Fruit fly (Drosophila melanogaster) whole organism, embryonic: ENCODE data around the gene Slip1.

Experiments
- Bgb ChIP-seq: fragments of 200-800 bp; sonication (Bioruptor generic); IDR thresholded peaks from 2 replicates; pipeline ENCODE4 v1.3.6; 2022; ENCODE audit warnings: missing biosample characterization, missing genetic modification characterization; ENCODE audit not compliant: partially characterized antibody
- CG10431 ChIP-seq: fragments of 200-800 bp; sonication (Bioruptor generic); optimal IDR thresholded peaks from 3 replicates; lab custom pipeline; 2018; ENCODE audit warnings: missing biosample characterization, mild to moderate bottlenecking, missing genetic modification characterization
- CG12155 ChIP-seq: fragments of 200-800 bp; sonication (Bioruptor generic); optimal IDR thresholded peaks from 3 replicates; lab custom pipeline; 2016; ENCODE audit warnings: missing biosample characterization, missing genetic modification characterization
- CG12299 ChIP-seq: fragments of 200-800 bp; sonication (Bioruptor generic); optimal IDR thresholded peaks from 2 replicates; lab custom pipeline; 2018; ENCODE audit warnings: missing biosample characterization, mild to moderate bottlenecking, missing genetic modification characterization
- CG1233 ChIP-seq: fragments of 200-800 bp; sonication (Bioruptor generic); optimal IDR thresholded peaks from 4 replicates; lab custom pipeline; 2018; ENCODE audit warnings: missing biosample characterization, mild to moderate bottlenecking, missing genetic modification characterization
- CG15073 ChIP-seq: fragments of 200-800 bp; sonication (Bioruptor generic); optimal IDR thresholded peaks from 2 replicates; lab custom pipeline; 2016; ENCODE audit warnings: missing biosample characterization, missing genetic modification characterization
- CG15269 ChIP-seq: fragments of 200-800 bp; sonication (Bioruptor generic); optimal IDR thresholded peaks from 2 replicates; lab custom pipeline; 2018; ENCODE audit warnings: missing biosample characterization, mild to moderate bottlenecking, missing genetic modification characterization, moderate library complexity
- CG16813 ChIP-seq: fragments of 200-800 bp; sonication (Bioruptor generic); IDR thresholded peaks from 3 replicates; pipeline ENCODE4 v1.3.6; 2022; ENCODE audit warnings: missing biosample characterization, missing genetic modification characterization; ENCODE audit not compliant: partially characterized antibody
- CG18764 ChIP-seq: fragments of 200-800 bp; sonication (Bioruptor generic); optimal IDR thresholded peaks from 3 replicates; lab custom pipeline; 2016; ENCODE audit warnings: missing biosample characterization, missing genetic modification characterization
- CG3065 ChIP-seq: fragments of 200-800 bp; sonication (Bioruptor generic); optimal IDR thresholded peaks from 2 replicates; lab custom pipeline; 2016; ENCODE audit warnings: missing biosample characterization, missing genetic modification characterization
- CG34376 ChIP-seq: fragments of 200-800 bp; sonication (Bioruptor generic); optimal IDR thresholded peaks from 2 replicates; lab custom pipeline; 2018; ENCODE audit warnings: missing biosample characterization, mild to moderate bottlenecking, missing genetic modification characterization
- CG4854 ChIP-seq: fragments of 200-800 bp; sonication (Bioruptor generic); optimal IDR thresholded peaks from 2 replicates; lab custom pipeline; 2016; ENCODE audit warnings: missing biosample characterization, missing genetic modification characterization, inconsistent platforms
- CG5953 ChIP-seq: fragments of 200-800 bp; sonication (Bioruptor generic); IDR thresholded peaks from 2 replicates; pipeline ENCODE4 v1.3.6; 2022; ENCODE audit warnings: missing biosample characterization, missing genetic modification characterization
- CG6654 ChIP-seq: fragments of 200-800 bp; sonication (Bioruptor generic); optimal IDR thresholded peaks from 2 replicates; lab custom pipeline; 2017; ENCODE audit warnings: missing biosample characterization, mild to moderate bottlenecking, missing genetic modification characterization
- CG8359 ChIP-seq: fragments of 200-800 bp; sonication (Bioruptor generic); optimal IDR thresholded peaks from 2 replicates; lab custom pipeline; 2017; ENCODE audit warnings: missing biosample characterization, mild to moderate bottlenecking, missing genetic modification characterization, borderline replicate concordance
- CG9932 ChIP-seq: fragments of 200-800 bp; sonication (Bioruptor generic); IDR thresholded peaks from 2 replicates; pipeline ENCODE4 v1.3.6; 2022; ENCODE audit warnings: missing biosample characterization, missing genetic modification characterization
- CTCF ChIP-seq: fragments of 200-800 bp; sonication (Bioruptor generic); optimal IDR thresholded peaks from 2 replicates; lab custom pipeline; 2017; ENCODE audit warnings: missing biosample characterization, mild to moderate bottlenecking, missing genetic modification characterization, moderate library complexity
- D ChIP-seq, 2 experiments: fragments of 200-800 bp in 1 of 2; fragments of >200 bp in 1 of 2; sonication (Bioruptor generic) in 1 of 2; optimal IDR thresholded peaks; 2 replicates in 1 of 2; 3 replicates in 1 of 2; lab custom pipeline; 2017; ENCODE audit warnings: mild to moderate bottlenecking in 1 of 2, missing biosample characterization in 1 of 2, missing genetic modification characterization in 1 of 2, missing genetic modification reagents in 1 of 2
- Dll ChIP-seq: fragments of 200-800 bp; sonication (Bioruptor generic); IDR thresholded peaks from 4 replicates; pipeline ENCODE4 v1.3.6; 2022; ENCODE audit warnings: missing biosample characterization, missing genetic modification characterization; ENCODE audit not compliant: partially characterized antibody
- Dref ChIP-seq: fragments of 200-800 bp; sonication (Bioruptor generic); IDR thresholded peaks from 2 replicates; pipeline ENCODE4 v1.3.6; 2022; ENCODE audit warnings: missing biosample characterization, missing genetic modification characterization
- GATAe ChIP-seq: fragments of 200-800 bp; sonication (Bioruptor generic); conservative IDR thresholded peaks from 2 replicates; pipeline ENCODE4 v1.3.6; 2022; ENCODE audit warnings: missing biosample characterization, missing genetic modification characterization
- HLH54F ChIP-seq: fragments of 200-800 bp; sonication (Bioruptor generic); optimal IDR thresholded peaks from 3 replicates; lab custom pipeline; 2016; ENCODE audit warnings: missing biosample characterization, missing genetic modification characterization
- Hand ChIP-seq: fragments of 200-800 bp; sonication (Bioruptor generic); optimal IDR thresholded peaks from 2 replicates; lab custom pipeline; 2017; ENCODE audit warnings: mild to moderate bottlenecking, missing biosample characterization, missing genetic modification reagents, missing genetic modification characterization
- HmgZ ChIP-seq: fragments of 200-800 bp; sonication (Bioruptor generic); optimal IDR thresholded peaks from 2 replicates; lab custom pipeline; 2018; ENCODE audit warnings: missing biosample characterization, mild to moderate bottlenecking, missing genetic modification characterization
- Hr51 ChIP-seq, 2 experiments: fragments of 200-800 bp; sonication (Bioruptor generic); optimal IDR thresholded peaks; 2 replicates in 1 of 2; 3 replicates in 1 of 2; lab custom pipeline; 2016 to 2018; ENCODE audit warnings: missing biosample characterization in 2 of 2, missing genetic modification characterization in 2 of 2, mild to moderate bottlenecking in 1 of 2, moderate library complexity in 1 of 2
- Lpt ChIP-seq: fragments of >200 bp; optimal IDR thresholded peaks from 2 replicates; lab custom pipeline; 2018; ENCODE audit warnings: missing biosample characterization, missing genetic modification characterization
- NK7.1 ChIP-seq: fragments of 200-800 bp; sonication (Bioruptor generic); optimal IDR thresholded peaks from 3 replicates; lab custom pipeline; 2016; ENCODE audit warnings: missing biosample characterization, missing genetic modification characterization
- Spps ChIP-seq: fragments of 200-800 bp; sonication (Bioruptor generic); optimal IDR thresholded peaks from 2 replicates; lab custom pipeline; 2018; ENCODE audit warnings: missing biosample characterization, mild to moderate bottlenecking, missing genetic modification characterization
- Taf1 ChIP-seq: fragments of 200-800 bp; sonication (Bioruptor generic); IDR thresholded peaks from 2 replicates; pipeline ENCODE4 v1.3.6; 2022; ENCODE audit warnings: missing biosample characterization, missing genetic modification characterization
- Vsx1 ChIP-seq: fragments of 200-800 bp; sonication (Bioruptor generic); optimal IDR thresholded peaks from 2 replicates; lab custom pipeline; 2017; ENCODE audit warnings: missing biosample characterization, mild to moderate bottlenecking, missing genetic modification characterization, missing genetic modification reagents
- bab2 ChIP-seq: fragments of 200-800 bp; sonication (Bioruptor generic); optimal IDR thresholded peaks from 2 replicates; lab custom pipeline; 2016; ENCODE audit warnings: missing biosample characterization, missing genetic modification characterization
- bbx ChIP-seq: fragments of 200-800 bp; sonication (Bioruptor generic); IDR thresholded peaks from 2 replicates; pipeline ENCODE4 v1.3.6; 2022; ENCODE audit warnings: missing biosample characterization, missing genetic modification characterization; ENCODE audit not compliant: partially characterized antibody
- bowl ChIP-seq: fragments of 200-800 bp; sonication (Bioruptor generic); IDR thresholded peaks from 2 replicates; pipeline ENCODE4 v1.3.6; 2022; ENCODE audit warnings: missing biosample characterization, missing genetic modification characterization
- btn ChIP-seq: fragments of 200-800 bp; sonication (Bioruptor generic); optimal IDR thresholded peaks from 2 replicates; lab custom pipeline; 2016; ENCODE audit warnings: missing biosample characterization, missing genetic modification characterization
- chn ChIP-seq: fragments of 200-800 bp; sonication (Bioruptor generic); optimal IDR thresholded peaks from 2 replicates; lab custom pipeline; 2016; ENCODE audit warnings: missing biosample characterization, missing genetic modification characterization
- exex ChIP-seq: fragments of 200-800 bp; sonication (Bioruptor generic); optimal IDR thresholded peaks from 4 replicates; lab custom pipeline; 2018; ENCODE audit warnings: missing biosample characterization, mild to moderate bottlenecking, missing genetic modification characterization, moderate library complexity
- fd3F ChIP-seq: fragments of 200-800 bp; sonication (Bioruptor generic); optimal IDR thresholded peaks from 2 replicates; lab custom pipeline; 2018; ENCODE audit warnings: missing biosample characterization, mild to moderate bottlenecking, missing genetic modification characterization, moderate library complexity
- insv ChIP-seq, 2 experiments: fragments of 200-800 bp; sonication (Bioruptor generic); optimal IDR thresholded peaks; 3 replicates each; lab custom pipeline; 2016 to 2018; ENCODE audit warnings: missing biosample characterization in 2 of 2, missing genetic modification characterization in 2 of 2
- jing ChIP-seq: fragments of 200-800 bp; sonication (Bioruptor generic); optimal IDR thresholded peaks from 2 replicates; lab custom pipeline; 2018; ENCODE audit warnings: missing biosample characterization, mild to moderate bottlenecking, missing genetic modification characterization
- mirr ChIP-seq: fragments of 200-800 bp; sonication (Bioruptor generic); optimal IDR thresholded peaks from 3 replicates; lab custom pipeline; 2018; ENCODE audit warnings: missing biosample characterization, mild to moderate bottlenecking, missing genetic modification characterization
- psq ChIP-seq: fragments of 200-800 bp; sonication (Bioruptor generic); optimal IDR thresholded peaks from 2 replicates; lab custom pipeline; 2017; ENCODE audit warnings: missing biosample characterization, missing genetic modification characterization
- sim ChIP-seq: fragments of 200-800 bp; sonication (Bioruptor generic); IDR thresholded peaks from 2 replicates; pipeline ENCODE4 v1.3.6; 2022; ENCODE audit warnings: missing biosample characterization, missing genetic modification characterization
- sisA ChIP-seq: fragments of 200-800 bp; sonication (Bioruptor generic); IDR thresholded peaks from 2 replicates; pipeline ENCODE4 v1.3.6; 2022; ENCODE audit warnings: missing biosample characterization, missing genetic modification characterization
- stwl ChIP-seq: fragments of 200-800 bp; sonication (Bioruptor generic); optimal IDR thresholded peaks from 3 replicates; lab custom pipeline; 2018; ENCODE audit warnings: missing biosample characterization, mild to moderate bottlenecking, missing genetic modification characterization, moderate library complexity
- twi ChIP-seq: fragments of 200-800 bp; optimal IDR thresholded peaks from 2 replicates; lab custom pipeline; 2019; ENCODE audit warnings: missing biosample characterization, mild to moderate bottlenecking, missing genetic modification characterization, moderate library complexity
- wek ChIP-seq: fragments of 200-800 bp; sonication (Bioruptor generic); optimal IDR thresholded peaks from 3 replicates; lab custom pipeline; 2018; ENCODE audit warnings: missing biosample characterization, mild to moderate bottlenecking, missing genetic modification characterization, moderate library complexity
- zfh2 ChIP-seq: fragments of 200-800 bp; sonication (Bioruptor generic); optimal IDR thresholded peaks from 2 replicates; lab custom pipeline; 2016; ENCODE audit warnings: missing biosample characterization, missing genetic modification characterization

The Slip1 gene

DNA sequence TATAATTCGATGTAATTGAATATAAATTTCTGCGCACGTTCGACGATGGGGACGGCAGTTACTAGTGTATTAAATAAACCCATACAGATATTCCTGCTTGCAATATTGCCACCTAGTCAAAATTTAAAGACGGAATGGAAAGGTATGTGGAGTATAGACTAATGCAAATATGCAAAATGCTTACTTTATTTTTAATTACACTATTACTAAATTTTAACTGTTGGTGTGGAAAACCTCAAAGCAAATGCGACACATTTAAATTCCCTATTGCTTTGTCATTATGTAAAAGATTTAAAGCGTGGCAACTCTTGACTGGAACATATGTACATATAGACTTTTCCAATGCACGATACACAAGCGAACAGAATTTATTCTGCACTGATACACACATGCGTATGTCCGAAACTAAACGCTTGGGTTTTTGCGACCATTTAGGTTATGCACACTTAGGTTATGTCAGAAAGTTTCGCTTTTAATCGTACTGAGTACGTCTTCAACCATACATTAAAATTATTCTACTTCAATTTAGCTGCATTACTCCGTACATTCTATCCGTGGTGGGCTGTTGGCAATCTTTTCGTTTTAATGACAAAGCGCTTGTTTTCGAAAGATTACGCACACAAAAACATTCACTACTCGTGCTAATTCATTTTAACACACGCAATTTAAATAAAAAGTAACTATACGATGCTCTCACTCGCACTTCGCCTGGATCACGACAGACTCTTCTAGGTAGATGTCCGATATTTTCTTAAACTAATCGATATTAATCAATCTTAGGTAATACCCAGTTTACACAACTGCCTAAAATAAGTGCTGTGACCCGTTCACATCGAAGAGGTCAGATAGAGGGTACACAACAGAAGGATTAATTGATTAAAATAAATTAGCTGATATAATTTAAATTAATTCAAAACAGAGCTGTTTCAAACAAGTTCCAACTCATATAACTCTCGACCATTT, 3.3 kb upstream of the Slip1 start, which contains the start of gene gw (continued):
- peak; percentile 43; the same call in 1 of the 2 replicates for TF ChIP-seq Taf1 (GFP tag; lab: Robert Waterston, UW)
- peak; percentile 61 for TF ChIP-seq CG10431 (GFP tag; lab: Kevin White, UChicago)
- TF ChIP-seq CG15073 = no peak
- peak; percentile 72 for TF ChIP-seq wek
- TF ChIP-seq Dll (GFP tag; lab: Robert Waterston, UW) = peak; percentile 35; the same call in 1 of the 4 replicates
- no peak for TF ChIP-seq bowl (GFP tag; lab: Robert Waterston, UW)
- peak; percentile 11 for TF ChIP-seq CG8359 (GFP tag; lab: Kevin White, UChicago)
- TF ChIP-seq CG12299 (tag; lab: Kevin White, UChicago) = peak; percentile 76
- TF ChIP-seq Spps (tag; lab: Kevin White, UChicago) = peak; percentile 16
- peak; percentile 49 for TF ChIP-seq zfh2 (GFP tag; lab: Kevin White, UChicago)
- peak; percentile 18 for TF ChIP-seq stwl (tag; lab: Kevin White, UChicago)
- TF ChIP-seq Dref (GFP tag; lab: Robert Waterston, UW) = peak; percentile 85
- TF ChIP-seq CG12155 = peak; percentile 74
- TF ChIP-seq btn = peak; percentile 3
- TF ChIP-seq CTCF (GFP tag; lab: Kevin White, UChicago) = peak; percentile 40
- no peak for TF ChIP-seq GATAe (GFP tag; lab: Robert Waterston, UW)
- TF ChIP-seq twi (tag; lab: Kevin White, UChicago) = peak; percentile 56
- TF ChIP-seq CG5953 (GFP tag; lab: Robert Waterston, UW) = peak; percentile 71
- peak; percentile 73 for TF ChIP-seq HLH54F
- TF ChIP-seq CG16813 (GFP tag; lab: Robert Waterston, UW) = peak; percentile 75
- TF ChIP-seq Lpt (GFP tag; lab: Kevin White, UChicago) = no peak
- peak; percentile 70 for TF ChIP-seq bbx (GFP tag; lab: Robert Waterston, UW)
- peak; percentile 54 for TF ChIP-seq CG3065 (GFP tag; lab: Kevin White, UChicago)
- peak; percentile 84 for TF ChIP-seq HmgZ (tag; lab: Kevin White, UChicago)
- peak; percentile 87 for TF ChIP-seq CG34376
- no peak for TF ChIP-seq D (optimal IDR thresholded peaks at IDR 0.05; lab: Kevin White, UChicago)
- TF ChIP-seq D (GFP tag; optimal IDR thresholded peaks at IDR 0.05; lab: Kevin White, UChicago) = peak; percentile 56
- peak; percentile 31 for TF ChIP-seq jing (GFP tag; lab: Kevin White, UChicago)
- TF ChIP-seq CG15269 = no peak
- TF ChIP-seq bab2 (GFP tag; lab: Kevin White, UChicago) = peak; percentile 80
- no peak; the same call in 1 of the 2 replicates for TF ChIP-seq sisA (GFP tag; lab: Robert Waterston, UW)
- TF ChIP-seq exex (tag; lab: Kevin White, UChicago) = no peak
- peak; percentile 78 for TF ChIP-seq fd3F (GFP tag; lab: Kevin White, UChicago)
- TF ChIP-seq Hand (GFP tag; lab: Kevin White, UChicago) = no peak
- TF ChIP-seq NK7.1 (GFP tag; lab: Kevin White, UChicago) = peak; percentile 48
- peak; percentile 66 for TF ChIP-seq psq
- TF ChIP-seq sim (GFP tag; lab: Robert Waterston, UW) = 0 out of 2 replicates have a peak, but pooled peaks have one; percentile 21
- TF ChIP-seq CG9932 (GFP tag; lab: Robert Waterston, UW) = no peak
- TF ChIP-seq Vsx1 = peak; percentile 53
- TF ChIP-seq chn (GFP tag; lab: Kevin White, UChicago) = peak; percentile 79
- TF ChIP-seq mirr (GFP tag; lab: Kevin White, UChicago) = no peak
- TF ChIP-seq Hr51 (GFP tag; optimal IDR thresholded peaks at IDR 0.05; lab: Kevin White, UChicago) = peak in 1 of 2 experiments; percentile 71
- TF ChIP-seq CG1233 (GFP tag; lab: Kevin White, UChicago) = peak; percentile 85
- TF ChIP-seq Bgb = peak; percentile 75
- TF ChIP-seq CG4854 (GFP tag; lab: Kevin White, UChicago) = peak; percentile 79
- peak; percentile 50 for TF ChIP-seq CG6654 (GFP tag; lab: Kevin White, UChicago)
- TF ChIP-seq CG18764 (GFP tag; lab: Kevin White, UChicago) = peak; percentile 73
- TF ChIP-seq insv (GFP tag; optimal IDR thresholded peaks at IDR 0.05; lab: Kevin White, UChicago) = peak in 1 of 2 experiments; percentile 72
